Worm (Caenorhabditis elegans): ENCODE results near the gene ZK813.1.
A peak's percentile ranks its signal among the peaks of the same experiment; 100 is the strongest.

Gene ZK813.1

ce11 chrX:3467004-3467761 lies 21.1 kb downstream of the ZK813.1 start:
- peak; percentile 28 for TF ChIP-seq unc-55 (GFP tag; optimal IDR thresholded peaks at IDR 0.05)
- TF ChIP-seq mbf-1 (tag; optimal IDR thresholded peaks at IDR 0.05) = no peak

- TF ChIP-seq egl-27 (tag; optimal IDR thresholded peaks at IDR 0.05) (no peak), sma-9 (GFP tag; optimal IDR thresholded peaks at IDR 0.05) (no peak), sma-9 (tag; optimal IDR thresholded peaks at IDR 0.05) (no peak), aly-2 (tag; optimal IDR thresholded peaks at IDR 0.05) (no peak), nhr-6 (tag; optimal IDR thresholded peaks at IDR 0.05) (no peak), unc-39 (tag; optimal IDR thresholded peaks at IDR 0.05) (no peak), alr-1 (tag; optimal IDR thresholded peaks at IDR 0.05) (no peak), nhr-129 (tag; optimal IDR thresholded peaks at IDR 0.05) (no peak), blmp-1 (tag; optimal IDR thresholded peaks at IDR 0.05; ENCODE audit: insufficient read depth) (no peak), nhr-77 (tag; optimal IDR thresholded peaks at IDR 0.05) (no peak), fos-1 (tag; optimal IDR thresholded peaks at IDR 0.05) (no peak), mbf-1 (tag; optimal IDR thresholded peaks at IDR 0.05) (no peak), ztf-11 (tag; optimal IDR thresholded peaks at IDR 0.05) (no peak), Y55F3AM.14 (GFP tag; optimal IDR thresholded peaks at IDR 0.05) (no peak), unc-62 (GFP tag; optimal IDR thresholded peaks at IDR 0.05) (no peak), nhr-11 (tag; optimal IDR thresholded peaks at IDR 0.05) (no peak), lin-11 (tag; optimal IDR thresholded peaks at IDR 0.05) (no peak)
These were observed 21.8 kb downstream of the ZK813.1 start for ce11 chrX:3467958-3468357.

DNA sequence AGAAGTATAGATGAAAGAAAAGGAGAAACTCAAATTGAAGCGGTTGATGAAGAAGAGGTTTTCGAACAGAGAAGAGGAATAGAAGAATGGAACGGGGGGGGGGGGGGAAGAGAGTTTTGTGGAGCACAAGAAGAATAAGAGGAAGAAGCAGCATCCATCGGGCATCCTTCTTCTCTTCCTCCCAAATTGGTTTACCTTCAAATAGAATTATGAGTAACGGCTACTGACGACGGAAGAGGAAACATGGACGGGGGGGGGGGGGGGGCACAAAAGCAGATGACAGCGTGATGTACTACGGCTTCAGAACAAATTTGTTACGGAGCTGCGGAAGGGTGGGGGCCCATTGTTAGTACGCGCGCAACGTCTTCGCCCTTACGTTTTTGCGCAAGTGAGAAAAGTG lies 23.2 kb downstream of the ZK813.1 start:
- no peak for TF ChIP-seq aly-2 (tag; optimal IDR thresholded peaks at IDR 0.05)
- TF ChIP-seq unc-62 (GFP tag; optimal IDR thresholded peaks at IDR 0.05) = no peak
- TF ChIP-seq nhr-23 (tag; optimal IDR thresholded peaks at IDR 0.05) = no peak
- TF ChIP-seq blmp-1 (tag; optimal IDR thresholded peaks at IDR 0.05; ENCODE audit: insufficient read depth) = no peak
- TF ChIP-seq C34F6.9 (tag; optimal IDR thresholded peaks at IDR 0.05) = no peak
- no peak for TF ChIP-seq peb-1 (tag; optimal IDR thresholded peaks at IDR 0.05)
- no peak for TF ChIP-seq nhr-129 (tag; optimal IDR thresholded peaks at IDR 0.05)
- TF ChIP-seq lin-39 (tag; optimal IDR thresholded peaks at IDR 0.05) = no peak
- no peak for TF ChIP-seq F13H6.1 (tag; optimal IDR thresholded peaks at IDR 0.05)
- no peak for TF ChIP-seq dmd-4 (tag; optimal IDR thresholded peaks at IDR 0.05)
- TF ChIP-seq nhr-12 (tag; optimal IDR thresholded peaks at IDR 0.05) = no peak
- no peak for TF ChIP-seq fos-1 (tag; optimal IDR thresholded peaks at IDR 0.05)
- no peak for TF ChIP-seq snpc-4 (tag; optimal IDR thresholded peaks at IDR 0.05)
- no peak for TF ChIP-seq nhr-6 (tag; optimal IDR thresholded peaks at IDR 0.05)
- TF ChIP-seq elt-1 (tag; optimal IDR thresholded peaks at IDR 0.05) = no peak
- no peak for TF ChIP-seq mab-5 (tag; optimal IDR thresholded peaks at IDR 0.05)
- no peak for TF ChIP-seq nhr-10 (tag; optimal IDR thresholded peaks at IDR 0.05)

ce11 chrX:3470307-3470706 lies 24.2 kb downstream of the ZK813.1 start:
- no peak for TF ChIP-seq C34F6.9 (tag; optimal IDR thresholded peaks at IDR 0.05)
- no peak for TF ChIP-seq unc-39 (tag; optimal IDR thresholded peaks at IDR 0.05)
- no peak for TF ChIP-seq nhr-21 (tag; optimal IDR thresholded peaks at IDR 0.05)
- no peak for TF ChIP-seq nhr-77 (tag; optimal IDR thresholded peaks at IDR 0.05)
- TF ChIP-seq nhr-6 (tag; optimal IDR thresholded peaks at IDR 0.05) = no peak
- TF ChIP-seq nhr-10 (tag; optimal IDR thresholded peaks at IDR 0.05) = no peak
- TF ChIP-seq nhr-25 (tag; optimal IDR thresholded peaks at IDR 0.05) = no peak
- no peak for TF ChIP-seq lin-39 (tag; optimal IDR thresholded peaks at IDR 0.05)
- TF ChIP-seq ceh-82 (tag; optimal IDR thresholded peaks at IDR 0.05) = no peak
- TF ChIP-seq sem-4 (tag; optimal IDR thresholded peaks at IDR 0.05) = no peak
- TF ChIP-seq unc-62 (GFP tag; optimal IDR thresholded peaks at IDR 0.05) = no peak
- TF ChIP-seq skn-1 (tag; optimal IDR thresholded peaks at IDR 0.05) = no peak
- no peak for TF ChIP-seq ztf-1 (GFP tag; conservative IDR thresholded peaks at IDR 0.05)
- no peak for TF ChIP-seq ama-1 (optimal IDR thresholded peaks at IDR 0.05)
- no peak for TF ChIP-seq mab-5 (tag; optimal IDR thresholded peaks at IDR 0.05)

- TF ChIP-seq aly-2 (tag; optimal IDR thresholded peaks at IDR 0.05) = no peak
- no peak for TF ChIP-seq lsy-2 (tag; optimal IDR thresholded peaks at IDR 0.05)
- no peak for TF ChIP-seq nhr-21 (tag; optimal IDR thresholded peaks at IDR 0.05)
- no peak for TF ChIP-seq lin-11 (tag; optimal IDR thresholded peaks at IDR 0.05)
- TF ChIP-seq mdl-1 (tag; optimal IDR thresholded peaks at IDR 0.05) = no peak
- no peak for TF ChIP-seq peb-1 (tag; optimal IDR thresholded peaks at IDR 0.05)
- TF ChIP-seq ceh-16 (tag; optimal IDR thresholded peaks at IDR 0.05) = peak; percentile 52
- no peak for TF ChIP-seq nhr-23 (tag; optimal IDR thresholded peaks at IDR 0.05)
- TF ChIP-seq ztf-4 (tag; optimal IDR thresholded peaks at IDR 0.05) = no peak
- no peak for TF ChIP-seq elt-1 (tag; optimal IDR thresholded peaks at IDR 0.05)
- TF ChIP-seq snpc-4 (tag; optimal IDR thresholded peaks at IDR 0.05) = no peak
- no peak for TF ChIP-seq gmeb-1 (tag; optimal IDR thresholded peaks at IDR 0.05)
- no peak for TF ChIP-seq sem-4 (tag; optimal IDR thresholded peaks at IDR 0.05)
- no peak for TF ChIP-seq nhr-12 (tag; optimal IDR thresholded peaks at IDR 0.05)
- TF ChIP-seq nhr-237 (tag; optimal IDR thresholded peaks at IDR 0.05) = no peak
- peak; percentile 7 for TF ChIP-seq crh-2 (tag; optimal IDR thresholded peaks at IDR 0.05)
- TF ChIP-seq fos-1 (tag; optimal IDR thresholded peaks at IDR 0.05) = peak; percentile 70
- TF ChIP-seq lin-13 (GFP tag; optimal IDR thresholded peaks at IDR 0.05) = no peak
- TF ChIP-seq sma-3 (GFP tag; optimal IDR thresholded peaks at IDR 0.05) = peak; percentile 6
- TF ChIP-seq nhr-129 (tag; optimal IDR thresholded peaks at IDR 0.05) = peak; percentile 39
- TF ChIP-seq blmp-1 (tag; optimal IDR thresholded peaks at IDR 0.05; ENCODE audit: insufficient read depth) = no peak
These were observed 26.1 kb downstream of the ZK813.1 start for ce11 chrX:3472226-3472625.

All from whole organism, L2 larva.